Worm (Caenorhabditis elegans): ENCODE measurements around the gene T20D3.5.

DNA sequence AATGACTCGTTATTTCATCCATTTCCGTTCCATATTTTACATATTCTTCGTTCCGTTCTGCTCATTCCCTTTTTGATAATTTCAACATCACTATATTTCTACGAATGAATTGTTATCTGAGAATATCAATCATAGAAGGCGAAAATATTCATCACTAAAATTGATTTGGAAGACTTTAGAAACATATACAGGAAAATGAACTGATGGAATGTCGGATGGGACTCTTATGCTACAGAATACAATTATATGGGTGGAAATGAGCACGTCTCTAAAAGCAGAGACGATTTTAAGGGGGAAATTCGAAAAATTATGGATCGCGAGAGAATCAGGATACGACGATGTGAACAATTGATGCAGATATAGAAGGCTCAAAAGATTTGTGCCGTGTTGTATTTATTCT, 16.8 kb upstream of the T20D3.5 start:
- no peak for TF ChIP-seq nhr-237 (tag; optimal IDR thresholded peaks at IDR 0.05)
- TF ChIP-seq nhr-77 (tag; optimal IDR thresholded peaks at IDR 0.05), result no peak
- no peak for TF ChIP-seq fkh-10 (GFP tag; optimal IDR thresholded peaks at IDR 0.05)
- TF ChIP-seq lin-1 (GFP tag; IDR thresholded peaks at IDR 0.05), result no peak
- TF ChIP-seq fos-1 (tag; optimal IDR thresholded peaks at IDR 0.05), result no peak
- TF ChIP-seq ceh-82 (tag; optimal IDR thresholded peaks at IDR 0.05), result no peak
- TF ChIP-seq snpc-4 (tag; optimal IDR thresholded peaks at IDR 0.05), result no peak

All from whole organism, L4 larva.